Fruit fly (Drosophila melanogaster) whole organism, wandering third instar larva: ENCODE measurements around the gene CtIP.

Experiments
- Abd-B ChIP-seq: fragments of >200 bp; optimal IDR thresholded peaks from 2 replicates; lab custom pipeline; 2017; ENCODE audit warnings: missing biosample characterization, missing genetic modification characterization
- CG32264 ChIP-seq: fragments of 200-800 bp; sonication (Bioruptor generic); optimal IDR thresholded peaks from 2 replicates; lab custom pipeline; 2016; ENCODE audit warnings: missing biosample characterization, missing genetic modification characterization
- CG9705 ChIP-seq: fragments of 200-800 bp; sonication (Bioruptor generic); optimal IDR thresholded peaks from 2 replicates; lab custom pipeline; 2018; ENCODE audit warnings: missing biosample characterization, mild to moderate bottlenecking, missing genetic modification characterization
- CrebA ChIP-seq: fragments of 200-800 bp; sonication (Bioruptor generic); optimal IDR thresholded peaks from 2 replicates; lab custom pipeline; 2016; ENCODE audit warnings: missing biosample characterization, mild to moderate bottlenecking, missing genetic modification characterization, borderline replicate concordance
- Dfd ChIP-seq: fragments of >200 bp; optimal IDR thresholded peaks from 2 replicates; lab custom pipeline; 2017; ENCODE audit warnings: missing biosample characterization, missing genetic modification characterization
- Dif ChIP-seq: fragments of 200-275, 200-300 bp; sonication (Bioruptor generic); optimal IDR thresholded peaks from 2 replicates; lab custom pipeline; 2018; ENCODE audit warnings: missing biosample characterization, missing genetic modification characterization; ENCODE audit not compliant: partially characterized antibody
- GATAd ChIP-seq: sonication (Bioruptor generic); optimal IDR thresholded peaks from 2 replicates; lab custom pipeline; 2016; ENCODE audit warnings: missing biosample characterization, missing genetic modification characterization
- HLH106 ChIP-seq: fragments of 200-800 bp; optimal IDR thresholded peaks from 3 replicates; lab custom pipeline; 2019; ENCODE audit warnings: missing biosample characterization, mild to moderate bottlenecking, missing genetic modification characterization, moderate library complexity
- Hnf4 ChIP-seq: fragments of 200-800 bp; sonication (Bioruptor generic); optimal IDR thresholded peaks from 2 replicates; lab custom pipeline; 2016; ENCODE audit warnings: missing biosample characterization, mild to moderate bottlenecking, missing genetic modification characterization
- Hr78 ChIP-seq: fragments of >200 bp; optimal IDR thresholded peaks from 2 replicates; lab custom pipeline; 2017; ENCODE audit warnings: missing biosample characterization, missing genetic modification characterization
- Hr83 ChIP-seq: fragments of 200-300 bp; sonication (Bioruptor generic); optimal IDR thresholded peaks from 2 replicates; lab custom pipeline; 2016; ENCODE audit warnings: missing biosample characterization, mild to moderate bottlenecking, missing genetic modification characterization, moderate library complexity; ENCODE audit not compliant: poor library complexity, severe bottlenecking
- Jra ChIP-seq: sonication (Bioruptor generic); optimal IDR thresholded peaks from 2 replicates; lab custom pipeline; 2016; ENCODE audit warnings: missing biosample characterization, missing genetic modification characterization
- Mio ChIP-seq: sonication (Bioruptor generic); optimal IDR thresholded peaks from 2 replicates; lab custom pipeline; 2016; ENCODE audit warnings: missing biosample characterization, missing genetic modification characterization
- Myc ChIP-seq: fragments of >200 bp; optimal IDR thresholded peaks from 2 replicates; lab custom pipeline; 2017
- N ChIP-seq: fragments of >200 bp; optimal IDR thresholded peaks from 2 replicates; lab custom pipeline; 2018; ENCODE audit warnings: missing biosample characterization, missing external identifiers, missing genetic modification characterization
- OdsH ChIP-seq: fragments of 200-800 bp; sonication (Bioruptor generic); optimal IDR thresholded peaks from 2 replicates; lab custom pipeline; 2016; ENCODE audit warnings: missing biosample characterization, mild to moderate bottlenecking, missing genetic modification characterization
- Rel ChIP-seq, 2 experiments: fragments of 200-800 bp; sonication (Bioruptor generic) in 1 of 2; optimal IDR thresholded peaks; 2 replicates in 1 of 2; 3 replicates in 1 of 2; lab custom pipeline; 2016 to 2019; ENCODE audit warnings: mild to moderate bottlenecking in 2 of 2, missing biosample characterization in 2 of 2, missing genetic modification characterization in 2 of 2, moderate library complexity in 1 of 2
- Sp1 ChIP-seq: fragments of 200-800 bp; sonication (Bioruptor generic); optimal IDR thresholded peaks from 3 replicates; lab custom pipeline; 2019; ENCODE audit warnings: missing biosample characterization, mild to moderate bottlenecking, missing genetic modification characterization, moderate library complexity
- Vsx2 ChIP-seq: fragments of 200-300, 225-300 bp; sonication (Bioruptor generic); optimal IDR thresholded peaks from 2 replicates; lab custom pipeline; 2018; ENCODE audit warnings: missing biosample characterization, missing genetic modification characterization; ENCODE audit not compliant: partially characterized antibody
- br ChIP-seq: fragments of 200-800 bp; sonication (Bioruptor generic); optimal IDR thresholded peaks from 2 replicates; lab custom pipeline; 2016; ENCODE audit warnings: missing biosample characterization, missing genetic modification characterization
- brk ChIP-seq: fragments of 200-800 bp; sonication (Bioruptor generic); optimal IDR thresholded peaks from 2 replicates; lab custom pipeline; 2016; ENCODE audit warnings: missing biosample characterization, mild to moderate bottlenecking, missing genetic modification characterization
- dl ChIP-seq, 2 experiments: fragments of 175-275, 200-275 bp in 1 of 2; fragments of 200-275 bp in 1 of 2; sonication (Bioruptor generic); optimal IDR thresholded peaks; lab custom pipeline; 2018; ENCODE audit warnings: mild to moderate bottlenecking in 2 of 2, missing biosample characterization in 2 of 2, missing genetic modification characterization in 2 of 2, moderate library complexity in 2 of 2; ENCODE audit not compliant: partially characterized antibody in 2 of 2, insufficient read depth in 1 of 2
- dmrt93B ChIP-seq: fragments of 200-800 bp; sonication (Bioruptor generic); optimal IDR thresholded peaks from 2 replicates; lab custom pipeline; 2018; ENCODE audit warnings: missing biosample characterization, mild to moderate bottlenecking, missing genetic modification characterization
- dsf ChIP-seq: sonication (Bioruptor generic); optimal IDR thresholded peaks from 2 replicates; lab custom pipeline; 2016; ENCODE audit warnings: missing biosample characterization, missing genetic modification characterization, borderline replicate concordance
- ey ChIP-seq: fragments of 200-800 bp; sonication (Bioruptor generic); optimal IDR thresholded peaks from 2 replicates; lab custom pipeline; 2016; ENCODE audit warnings: missing biosample characterization, missing genetic modification characterization
- foxo ChIP-seq, 2 experiments: fragments of 200-800 bp; sonication (Bioruptor generic); optimal IDR thresholded peaks; 2 replicates in 1 of 2; 3 replicates in 1 of 2; lab custom pipeline; 2016 to 2017; ENCODE audit warnings: missing biosample characterization in 2 of 2, missing genetic modification characterization in 2 of 2
- fru ChIP-seq: fragments of 200-800 bp; sonication (Bioruptor generic); optimal IDR thresholded peaks from 3 replicates; lab custom pipeline; 2016; ENCODE audit warnings: missing biosample characterization, mild to moderate bottlenecking, missing genetic modification characterization
- h ChIP-seq: fragments of 200-800 bp; sonication (Bioruptor generic); optimal IDR thresholded peaks from 3 replicates; lab custom pipeline; 2016; ENCODE audit warnings: missing biosample characterization, mild to moderate bottlenecking, missing genetic modification characterization
- jim ChIP-seq: fragments of 175-275, 200-325 bp; sonication (Bioruptor generic); optimal IDR thresholded peaks from 2 replicates; lab custom pipeline; 2016; ENCODE audit warnings: missing biosample characterization, mild to moderate bottlenecking, missing genetic modification characterization
- lola ChIP-seq: fragments of >200 bp; optimal IDR thresholded peaks from 2 replicates; lab custom pipeline; 2017; ENCODE audit warnings: missing biosample characterization, missing genetic modification characterization
- pan ChIP-seq: fragments of >200 bp; optimal IDR thresholded peaks from 2 replicates; lab custom pipeline; 2017
- psq ChIP-seq: fragments of 200-800 bp; sonication (Bioruptor generic); optimal IDR thresholded peaks from 3 replicates; lab custom pipeline; 2017; ENCODE audit warnings: missing biosample characterization, mild to moderate bottlenecking, missing genetic modification characterization, moderate library complexity
- rgr ChIP-seq: fragments of 200-800 bp; sonication (Bioruptor generic); optimal IDR thresholded peaks from 3 replicates; lab custom pipeline; 2016; ENCODE audit warnings: missing biosample characterization, mild to moderate bottlenecking, missing genetic modification characterization
- sage ChIP-seq: fragments of 200-800 bp; sonication (Bioruptor generic); optimal IDR thresholded peaks from 2 replicates; lab custom pipeline; 2016; ENCODE audit warnings: missing biosample characterization, mild to moderate bottlenecking, missing genetic modification characterization
- sv ChIP-seq: fragments of 200-800 bp; sonication (Bioruptor generic); optimal IDR thresholded peaks from 3 replicates; lab custom pipeline; 2016; ENCODE audit warnings: missing biosample characterization, missing genetic modification characterization
- tai ChIP-seq: sonication (Bioruptor generic); optimal IDR thresholded peaks from 2 replicates; lab custom pipeline; 2016; ENCODE audit warnings: missing biosample characterization, missing genetic modification characterization
- usp ChIP-seq: fragments of >200 bp; optimal IDR thresholded peaks from 2 replicates; lab custom pipeline; 2017; ENCODE audit warnings: missing biosample characterization, missing genetic modification characterization
- woc ChIP-seq: sonication (Bioruptor generic); optimal IDR thresholded peaks from 2 replicates; lab custom pipeline; 2016; ENCODE audit warnings: missing biosample characterization, mild to moderate bottlenecking, missing genetic modification characterization

The CtIP gene

DNA sequence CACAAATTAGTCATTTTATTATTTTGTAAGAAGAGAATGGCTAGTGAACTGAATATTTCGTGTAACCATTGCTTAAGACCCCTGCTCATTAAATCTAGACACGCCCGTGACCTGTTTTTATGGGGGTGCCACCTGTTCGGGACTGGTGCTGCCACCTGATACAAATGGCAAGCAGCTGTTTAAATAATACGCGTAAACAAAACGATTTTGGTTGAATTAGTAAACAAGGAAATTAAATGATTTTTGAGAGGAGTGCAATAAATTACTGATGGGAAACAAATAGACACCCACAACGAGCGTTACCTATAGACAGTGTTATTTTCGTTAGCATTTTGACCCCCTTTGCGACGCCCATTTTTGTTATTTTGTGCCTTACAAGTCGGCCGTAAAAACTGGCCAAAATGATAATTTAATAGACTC is 38.7 kb downstream of the CtIP start:
- TF ChIP-seq Dif (GFP tag; lab: Kevin White, UChicago) (no peak), Hnf4 (peak; percentile 93), jim (peak; percentile 56), Sp1 (GFP tag; lab: Kevin White, UChicago) (peak; percentile 87), Abd-B (GFP tag; lab: Kevin White, UChicago) (no peak), usp (GFP tag; lab: Kevin White, UChicago) (no peak), Jra (GFP tag; lab: Kevin White, UChicago) (peak; percentile 83), br (GFP tag; lab: Kevin White, UChicago) (peak; percentile 86), sv (peak; percentile 84), ey (GFP tag; lab: Kevin White, UChicago) (peak; percentile 85), h (GFP tag; lab: Kevin White, UChicago) (peak; percentile 91), Myc (lab: Kevin White, UChicago) (no peak), Dfd (GFP tag; lab: Kevin White, UChicago) (no peak), GATAd (GFP tag; lab: Kevin White, UChicago) (peak; percentile 82), psq (GFP tag; lab: Kevin White, UChicago) (peak; percentile 86), pan (lab: Kevin White, UChicago) (no peak), lola (no peak), CG9705 (GFP tag; lab: Kevin White, UChicago) (peak; percentile 76), dmrt93B (peak; percentile 68), Mio (GFP tag; lab: Kevin White, UChicago) (peak; percentile 2), Hr83 (GFP tag; lab: Kevin White, UChicago) (peak; percentile 99), fru (peak; percentile 83), dl (GFP tag; optimal IDR thresholded peaks at IDR 0.05; lab: Kevin White, UChicago; ENCODE audit: insufficient read depth in 1 of 2, partially characterized antibody in 2 of 2) (no peak), tai (peak; percentile 92), Rel (GFP tag; optimal IDR thresholded peaks at IDR 0.05; lab: Kevin White, UChicago) (peak; percentile 19), Rel (tag; optimal IDR thresholded peaks at IDR 0.05; lab: Kevin White, UChicago) (peak; percentile 75), N (GFP tag; lab: Kevin White, UChicago) (no peak), brk (GFP tag; lab: Kevin White, UChicago) (peak; percentile 88), sage (peak; percentile 71), OdsH (peak; percentile 88), Hr78 (GFP tag; lab: Kevin White, UChicago) (no peak), CrebA (GFP tag; lab: Kevin White, UChicago) (no peak), Vsx2 (GFP tag; lab: Kevin White, UChicago) (no peak), HLH106 (tag; lab: Kevin White, UChicago) (peak; percentile 86), rgr (GFP tag; lab: Kevin White, UChicago) (peak; percentile 92), woc (GFP tag; lab: Kevin White, UChicago) (peak; percentile 82), foxo (GFP tag; optimal IDR thresholded peaks at IDR 0.05; lab: Kevin White, UChicago) (peak; percentile 54 to 96), dsf (GFP tag; lab: Kevin White, UChicago) (peak; percentile 53), CG32264 (GFP tag; lab: Kevin White, UChicago) (peak; percentile 67)

DNA sequence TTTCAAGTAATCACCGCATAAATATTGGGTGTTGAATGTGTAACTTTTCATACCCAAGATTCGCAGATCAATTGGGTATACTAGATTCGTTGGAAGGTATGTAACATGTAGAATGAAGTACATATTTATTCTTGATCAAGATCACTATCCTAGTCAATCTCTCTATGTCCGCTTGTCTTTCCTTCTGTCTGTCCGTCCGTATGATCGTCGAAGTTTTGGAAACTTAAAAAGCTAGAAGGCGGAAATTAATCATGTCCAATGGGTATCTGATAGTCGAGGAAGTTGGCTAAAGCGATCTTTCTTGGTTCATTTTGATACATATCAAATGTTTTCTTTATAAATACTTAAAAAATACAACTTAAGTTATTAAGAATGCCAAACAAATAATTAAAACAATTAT is 51.6 kb downstream of the CtIP start:
- TF ChIP-seq CG9705 (GFP tag; lab: Kevin White, UChicago) = no peak
- TF ChIP-seq HLH106 (tag; lab: Kevin White, UChicago) = no peak
- no peak for TF ChIP-seq OdsH
- TF ChIP-seq pan (lab: Kevin White, UChicago) = no peak
- TF ChIP-seq Dif (GFP tag; lab: Kevin White, UChicago) = no peak
- no peak for TF ChIP-seq dsf (GFP tag; lab: Kevin White, UChicago)
- TF ChIP-seq Mio (GFP tag; lab: Kevin White, UChicago) = no peak
- no peak for TF ChIP-seq CrebA (GFP tag; lab: Kevin White, UChicago)
- TF ChIP-seq usp (GFP tag; lab: Kevin White, UChicago) = no peak
- TF ChIP-seq GATAd (GFP tag; lab: Kevin White, UChicago) = no peak
- TF ChIP-seq fru = no peak
- no peak for TF ChIP-seq psq (GFP tag; lab: Kevin White, UChicago)
- TF ChIP-seq Jra (GFP tag; lab: Kevin White, UChicago) = no peak
- no peak for TF ChIP-seq lola
- no peak for TF ChIP-seq br (GFP tag; lab: Kevin White, UChicago)
- no peak for TF ChIP-seq h (GFP tag; lab: Kevin White, UChicago)
